Worm (Caenorhabditis elegans) whole organism, early embryonic: ENCODE results near the gene sax-7.

Experiments used
- B0310.2 ChIP-seq: sonication (generic microtip); optimal IDR thresholded peaks from 2 replicates; lab custom pipeline; 2016; ENCODE audit warnings: mild to moderate bottlenecking, missing genetic modification characterization, missing compliant biosample characterization
- F13C5.2 ChIP-seq: sonication (generic microtip); optimal IDR thresholded peaks from 2 replicates; lab custom pipeline; 2017; ENCODE audit warnings: mild to moderate bottlenecking, missing genetic modification characterization, inconsistent platforms, missing compliant biosample characterization
- aly-1 ChIP-seq: sonication (generic microtip); optimal IDR thresholded peaks from 2 replicates; lab custom pipeline; 2016; ENCODE audit warnings: missing genetic modification characterization, missing compliant biosample characterization
- ama-1 ChIP-seq: fragments of 150-350 bp; optimal IDR thresholded peaks from 2 replicates; lab custom pipeline; 2014
- ceh-13 ChIP-seq: fragments of 200-800 bp; sonication (Bioruptor generic); optimal IDR thresholded peaks from 2 replicates; lab custom pipeline; 2018; ENCODE audit warnings: mild to moderate bottlenecking, missing genetic modification characterization, missing compliant biosample characterization
- ceh-36 ChIP-seq: sonication (generic microtip); optimal IDR thresholded peaks from 2 replicates; lab custom pipeline; 2016; ENCODE audit warnings: missing genetic modification characterization, inconsistent platforms, missing compliant biosample characterization
- ets-7 ChIP-seq: sonication (generic microtip); optimal IDR thresholded peaks from 2 replicates; lab custom pipeline; 2016; ENCODE audit warnings: missing genotype, missing genetic modification characterization, missing compliant biosample characterization
- flt-1 ChIP-seq: fragments of 200-800 bp; sonication (Bioruptor generic); IDR thresholded peaks from 2 replicates; pipeline ENCODE4 v1.3.6; 2022; ENCODE audit warnings: missing genetic modification characterization, missing compliant biosample characterization
- hmbx-1 ChIP-seq: sonication (generic microtip); optimal IDR thresholded peaks from 2 replicates; lab custom pipeline; 2016; ENCODE audit warnings: mild to moderate bottlenecking, missing genetic modification characterization, missing compliant biosample characterization
- hmg-4 ChIP-seq: fragments of 200-800 bp; sonication (Bioruptor generic); optimal IDR thresholded peaks from 2 replicates; lab custom pipeline; 2018; ENCODE audit warnings: mild to moderate bottlenecking, missing genetic modification characterization, missing compliant biosample characterization
- hnd-1 ChIP-seq: sonication (generic microtip); optimal IDR thresholded peaks from 2 replicates; lab custom pipeline; 2016; ENCODE audit warnings: missing genetic modification characterization, missing compliant biosample characterization
- pes-1 ChIP-seq: fragments of 200-800 bp; sonication (Bioruptor generic); IDR thresholded peaks from 2 replicates; pipeline ENCODE4 v1.3.6; 2022; ENCODE audit warnings: missing genetic modification reagents, missing genetic modification characterization, missing compliant biosample characterization
- scrt-1 ChIP-seq: fragments of 200-800 bp; sonication (Bioruptor generic); IDR thresholded peaks from 2 replicates; pipeline ENCODE4 v1.3.6; 2022; ENCODE audit warnings: missing genetic modification characterization, missing compliant biosample characterization
- sea-1 ChIP-seq: fragments of 200-800 bp; sonication (Bioruptor generic); conservative IDR thresholded peaks from 2 replicates; pipeline ENCODE4 v1.3.6; 2022; ENCODE audit warnings: missing genetic modification characterization, missing compliant biosample characterization
- tbx-11 ChIP-seq: fragments of 200-800 bp; sonication (Bioruptor generic); IDR thresholded peaks from 2 replicates; pipeline ENCODE4 v1.3.6; 2022; ENCODE audit warnings: missing genetic modification characterization, missing compliant biosample characterization
- tbx-37 ChIP-seq: fragments of 200-800 bp; sonication (Bioruptor generic); conservative IDR thresholded peaks from 2 replicates; pipeline ENCODE4 v1.3.6; 2022; ENCODE audit warnings: missing genetic modification reagents, missing genetic modification characterization, missing compliant biosample characterization
- tra-4 ChIP-seq: sonication (generic microtip); optimal IDR thresholded peaks from 2 replicates; lab custom pipeline; 2017; ENCODE audit warnings: missing genetic modification characterization, missing compliant biosample characterization

Gene sax-7

ce11 chrIV:8062359-8062758, at the start of gene sax-7:
TSS of gene sax-7 (plus strand) at chrIV:8062659.
- TF ChIP-seq tra-4 (tag; lab: Kevin White, UChicago) (no peak), scrt-1 (GFP tag; lab: Robert Waterston, UW) (no peak), hnd-1 (tag; lab: Kevin White, UChicago) (no peak), ceh-13 (GFP tag; lab: Kevin White, UChicago) (no peak), hmbx-1 (no peak), pes-1 (no peak), hmg-4 (GFP tag; lab: Kevin White, UChicago) (no peak), ceh-36 (no peak), F13C5.2 (tag; lab: Kevin White, UChicago) (no peak), ama-1 (lab: Kevin White, UChicago) (no peak), tbx-37 (no peak), flt-1 (GFP tag; lab: Robert Waterston, UW) (no peak), ets-7 (tag; lab: Kevin White, UChicago) (no peak), aly-1 (tag; lab: Kevin White, UChicago) (no peak), tbx-11 (GFP tag; lab: Robert Waterston, UW) (no peak), B0310.2 (tag; lab: Kevin White, UChicago) (no peak), sea-1 (GFP tag; lab: Robert Waterston, UW) (no peak)

ce11 chrIV:8013849-8014248, 48.6 kb upstream of the sax-7 start, which contains the start of gene C26B2.8:
TSS of gene C26B2.8 (plus strand) at chrIV:8014149.
- TF ChIP-seq sea-1 (GFP tag; lab: Robert Waterston, UW) (no peak), hmg-4 (GFP tag; lab: Kevin White, UChicago) (no peak), flt-1 (GFP tag; lab: Robert Waterston, UW) (no peak), pes-1 (no peak), tbx-37 (no peak), scrt-1 (GFP tag; lab: Robert Waterston, UW) (no peak), B0310.2 (tag; lab: Kevin White, UChicago) (no peak), ets-7 (tag; lab: Kevin White, UChicago) (no peak), tbx-11 (GFP tag; lab: Robert Waterston, UW) (no peak), ceh-13 (GFP tag; lab: Kevin White, UChicago) (no peak), aly-1 (tag; lab: Kevin White, UChicago) (no peak)

- TF ChIP-seq ets-7 (tag; lab: Kevin White, UChicago) (peak; percentile 66), scrt-1 (GFP tag; lab: Robert Waterston, UW) (peak; percentile 54; the same call in 1 of the 2 replicates), pes-1 (peak; percentile 80), tbx-37 (peak; percentile 43; the same call in 1 of the 2 replicates), sea-1 (GFP tag; lab: Robert Waterston, UW) (0 out of 2 replicates have a peak, but pooled peaks have one; percentile 22)
Measured at ce11 chrIV:8015726-8016312, 46.6 kb upstream of the sax-7 start, which contains the start of gene C26B2.7. TSS of gene C26B2.7 (plus strand) at chrIV:8016274.

- no peak for TF ChIP-seq scrt-1 (GFP tag; lab: Robert Waterston, UW)
- TF ChIP-seq sea-1 (GFP tag; lab: Robert Waterston, UW): no peak
- TF ChIP-seq aly-1 (tag; lab: Kevin White, UChicago): no peak
- TF ChIP-seq pes-1: no peak
- TF ChIP-seq flt-1 (GFP tag; lab: Robert Waterston, UW): no peak
- TF ChIP-seq tbx-11 (GFP tag; lab: Robert Waterston, UW): no peak
- TF ChIP-seq F13C5.2 (tag; lab: Kevin White, UChicago): no peak
- no peak for TF ChIP-seq B0310.2 (tag; lab: Kevin White, UChicago)
Measured at ce11 chrIV:8016694-8017093, 45.8 kb upstream of the sax-7 start, which contains the start of gene elpc-4. TSS of gene elpc-4 (plus strand) at chrIV:8016994.

ce11 chrIV:8019772-8020496, 42.5 kb upstream of the sax-7 start, which contains the start of gene dnc-4:
TSS of gene dnc-4 (minus strand) at chrIV:8019808.
- TF ChIP-seq aly-1 (tag; lab: Kevin White, UChicago) (no peak), tbx-37 (peak; percentile 40; the same call in 1 of the 2 replicates), hnd-1 (tag; lab: Kevin White, UChicago) (no peak), sea-1 (GFP tag; lab: Robert Waterston, UW) (no peak), F13C5.2 (tag; lab: Kevin White, UChicago) (peak; percentile 22), pes-1 (no peak), B0310.2 (tag; lab: Kevin White, UChicago) (no peak)

ce11 chrIV:8022035-8022673, 40.3 kb upstream of the sax-7 start, which contains the start of gene C26B2.2:
TSS of gene C26B2.2 (minus strand) at chrIV:8022122.
- TF ChIP-seq tbx-11 (GFP tag; lab: Robert Waterston, UW) (no peak), ceh-36 (peak; percentile 55), hmbx-1 (no peak)

ce11 chrIV:8023861-8024260, 38.6 kb upstream of the sax-7 start:
- TF ChIP-seq sea-1 (GFP tag; lab: Robert Waterston, UW) (no peak), pes-1 (no peak), B0310.2 (tag; lab: Kevin White, UChicago) (no peak), scrt-1 (GFP tag; lab: Robert Waterston, UW) (no peak), flt-1 (GFP tag; lab: Robert Waterston, UW) (no peak), ama-1 (lab: Kevin White, UChicago) (no peak), hnd-1 (tag; lab: Kevin White, UChicago) (no peak), hmg-4 (GFP tag; lab: Kevin White, UChicago) (no peak), ceh-36 (no peak), F13C5.2 (tag; lab: Kevin White, UChicago) (no peak), ets-7 (tag; lab: Kevin White, UChicago) (no peak), aly-1 (tag; lab: Kevin White, UChicago) (no peak)
